Fruit fly (Drosophila melanogaster): ENCODE results near the gene spoon.

spoon gene

DNA sequence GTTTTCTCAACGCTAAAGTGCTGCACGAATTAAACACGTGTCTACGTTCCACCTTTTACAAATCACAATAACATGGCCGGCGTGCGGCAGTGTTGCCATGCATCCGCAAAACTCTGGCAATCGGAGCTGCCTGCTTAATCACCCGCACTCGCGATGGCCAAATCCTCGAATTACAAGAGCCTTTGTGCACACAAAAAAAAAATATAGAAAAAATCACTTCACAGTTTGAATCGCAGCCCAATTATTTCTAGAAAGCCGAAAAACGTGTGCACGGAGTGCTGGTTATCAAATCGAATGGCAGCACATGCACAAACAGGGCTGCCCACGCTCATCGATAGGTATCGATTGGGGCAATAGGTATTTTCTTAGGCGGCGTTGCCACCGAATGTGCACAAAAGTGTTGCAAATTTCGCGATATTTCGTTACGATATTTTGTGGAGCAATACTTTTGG, at the start of gene spoon (continued):
- TF ChIP-seq da (GFP tag; optimal IDR thresholded peaks at IDR 0.05), result no peak
- TF ChIP-seq Dip3 (GFP tag; optimal IDR thresholded peaks at IDR 0.05), result peak; percentile 34
- peak; percentile 94 for TF ChIP-seq Opbp (GFP tag; IDR thresholded peaks at IDR 0.05; ENCODE audit: partially characterized antibody)
- TF ChIP-seq CG6654 (GFP tag; optimal IDR thresholded peaks at IDR 0.05), result no peak
- TF ChIP-seq CG7839 (tag; optimal IDR thresholded peaks at IDR 0.05), result no peak
- TF ChIP-seq Gsc (GFP tag; IDR thresholded peaks at IDR 0.05), result no peak
- no peak for TF ChIP-seq ERR (GFP tag; optimal IDR thresholded peaks at IDR 0.05)
- peak in 1 of 2 experiments; percentile 31 for TF ChIP-seq Hr51 (GFP tag; optimal IDR thresholded peaks at IDR 0.05)
- TF ChIP-seq Rfx (GFP tag; IDR thresholded peaks at IDR 0.05), result peak; percentile 73
- no peak for TF ChIP-seq Sry-β (GFP tag; optimal IDR thresholded peaks at IDR 0.05)
- no peak for TF ChIP-seq wor (GFP tag; IDR thresholded peaks at IDR 0.05)
- TF ChIP-seq CG32767 (GFP tag; IDR thresholded peaks at IDR 0.05), result no peak
- TF ChIP-seq psq (GFP tag; optimal IDR thresholded peaks at IDR 0.05), result no peak
- peak; percentile 51 for TF ChIP-seq lilli (GFP tag; optimal IDR thresholded peaks at IDR 0.05)
- no peak for TF ChIP-seq CG6813 (GFP tag; optimal IDR thresholded peaks at IDR 0.05)
- no peak for TF ChIP-seq hth (optimal IDR thresholded peaks at IDR 0.05)
- TF ChIP-seq CG6272 (GFP tag; IDR thresholded peaks at IDR 0.05), result peak; percentile 57; the same call in 1 of the 2 replicates
- no peak for TF ChIP-seq dimm (GFP tag; IDR thresholded peaks at IDR 0.05)
- no peak for TF ChIP-seq gem (tag; optimal IDR thresholded peaks at IDR 0.05)
- 0 out of 2 replicates have a peak, but pooled peaks have one; percentile 28 for TF ChIP-seq CG14441 (GFP tag; IDR thresholded peaks at IDR 0.05)
- no peak for TF ChIP-seq Taf1 (GFP tag; IDR thresholded peaks at IDR 0.05)
- no peak for TF ChIP-seq CG10979 (tag; optimal IDR thresholded peaks at IDR 0.05)
- peak; percentile 30 for TF ChIP-seq her (GFP tag; optimal IDR thresholded peaks at IDR 0.05)
- no peak for TF ChIP-seq dan (GFP tag; IDR thresholded peaks at IDR 0.05)
- no peak for TF ChIP-seq CG10321 (GFP tag; IDR thresholded peaks at IDR 0.05)
- TF ChIP-seq Chrac-16 (GFP tag; optimal IDR thresholded peaks at IDR 0.05), result no peak
- no peak for TF ChIP-seq unpg (GFP tag; optimal IDR thresholded peaks at IDR 0.05)
- no peak for TF ChIP-seq gt (GFP tag; IDR thresholded peaks at IDR 0.05)
- TF ChIP-seq CG4360 (GFP tag; IDR thresholded peaks at IDR 0.05), result no peak
- TF ChIP-seq Poxn (GFP tag; IDR thresholded peaks at IDR 0.05), result no peak
- TF ChIP-seq p53 (GFP tag; optimal IDR thresholded peaks at IDR 0.05), result no peak
- TF ChIP-seq HLH54F (GFP tag; optimal IDR thresholded peaks at IDR 0.05), result peak; percentile 43
- TF ChIP-seq Ssrp (tag; optimal IDR thresholded peaks at IDR 0.05), result no peak
- TF ChIP-seq CG5180 (GFP tag; optimal IDR thresholded peaks at IDR 0.05), result no peak
- TF ChIP-seq CG12659 (GFP tag; optimal IDR thresholded peaks at IDR 0.05), result peak; percentile 61
- TF ChIP-seq Nf-YA (GFP tag; IDR thresholded peaks at IDR 0.05), result no peak
- no peak for TF ChIP-seq CG7357 (GFP tag; IDR thresholded peaks at IDR 0.05)
- no peak for TF ChIP-seq lov (optimal IDR thresholded peaks at IDR 0.05)
- TF ChIP-seq lov (GFP tag; IDR thresholded peaks at IDR 0.05), result no peak
- TF ChIP-seq CG1602 (GFP tag; optimal IDR thresholded peaks at IDR 0.05), result peak; percentile 19
- TF ChIP-seq CG2129 (GFP tag; IDR thresholded peaks at IDR 0.05; ENCODE audit: partially characterized antibody), result peak; percentile 77; the same call in 1 of the 2 replicates
- TF ChIP-seq CG4424 (GFP tag; optimal IDR thresholded peaks at IDR 0.05), result no peak
- TF ChIP-seq nerfin-1 (tag; optimal IDR thresholded peaks at IDR 0.05), result no peak
- TF ChIP-seq ewg (GFP tag; optimal IDR thresholded peaks at IDR 0.05), result no peak
- TF ChIP-seq bcd (GFP tag; optimal IDR thresholded peaks at IDR 0.05), result peak; percentile 47
- TF ChIP-seq pzg (GFP tag; optimal IDR thresholded peaks at IDR 0.05), result peak; percentile 86
- TF ChIP-seq CG17612 (GFP tag; IDR thresholded peaks at IDR 0.05), result no peak
- TF ChIP-seq emc (GFP tag; optimal IDR thresholded peaks at IDR 0.05), result no peak
- no peak for TF ChIP-seq luna (GFP tag; optimal IDR thresholded peaks at IDR 0.05)
- TF ChIP-seq CG31441 (GFP tag; IDR thresholded peaks at IDR 0.05), result no peak
- TF ChIP-seq chinmo (GFP tag; IDR thresholded peaks at IDR 0.05; ENCODE audit: partially characterized antibody), result peak; percentile 91; the same call in 3 of the 4 replicates
- no peak for TF ChIP-seq Atf3 (GFP tag; optimal IDR thresholded peaks at IDR 0.05)
